Worm (Caenorhabditis elegans) whole organism, mixed stage, embryonic: ENCODE measurements around the gene trpl-5.
"Not testable (repeated sequence)": the region's sequence is repeated elsewhere in the genome, so short reads cannot be mapped to it uniquely, and the experiment has no call there.

ENCODE experiments used
- bed-3 ChIP-seq: fragments of 200-800 bp; sonication (Bioruptor generic); optimal IDR thresholded peaks from 3 replicates; lab custom pipeline; 2018; ENCODE audit warnings: mild to moderate bottlenecking, missing genetic modification characterization, moderate library complexity, missing compliant biosample characterization
- ces-1 ChIP-seq: fragments of 150-350 bp; optimal IDR thresholded peaks from 2 replicates; lab custom pipeline; 2014; ENCODE audit warnings: missing biosample characterization, missing genetic modification reagents, missing genetic modification characterization
- elt-1 ChIP-seq: sonication (generic microtip); optimal IDR thresholded peaks from 2 replicates; lab custom pipeline; 2017; ENCODE audit warnings: missing genetic modification characterization, mild to moderate bottlenecking, missing compliant biosample characterization, antibody characterized with exemption, moderate library complexity, borderline replicate concordance; ENCODE audit not compliant: insufficient read depth
- elt-3 ChIP-seq: fragments of 150-350 bp; optimal IDR thresholded peaks from 2 replicates; lab custom pipeline; 2014; ENCODE audit warnings: missing biosample characterization, missing genetic modification characterization
- mab-5 ChIP-seq: fragments of 150-350 bp; optimal IDR thresholded peaks from 2 replicates; lab custom pipeline; 2014; ENCODE audit warnings: missing biosample characterization, missing genetic modification characterization
- nhr-12 ChIP-seq: fragments of 150-350 bp; optimal IDR thresholded peaks from 2 replicates; lab custom pipeline; 2014; ENCODE audit warnings: missing biosample characterization, missing genetic modification characterization
- nhr-237 ChIP-seq: fragments of 150-350 bp; optimal IDR thresholded peaks from 2 replicates; lab custom pipeline; 2014; ENCODE audit warnings: missing biosample characterization, missing genetic modification characterization
- nhr-28 ChIP-seq: fragments of 150-350 bp; optimal IDR thresholded peaks from 2 replicates; lab custom pipeline; 2014; ENCODE audit warnings: missing biosample characterization, missing genetic modification characterization
- sem-2 ChIP-seq: fragments of 200-800 bp; sonication (Bioruptor generic); optimal IDR thresholded peaks from 2 replicates; lab custom pipeline; 2018; ENCODE audit warnings: mild to moderate bottlenecking, missing genetic modification characterization, missing compliant biosample characterization
- snpc-4 ChIP-seq: fragments of 150-350 bp; optimal IDR thresholded peaks from 2 replicates; lab custom pipeline; 2014; ENCODE audit warnings: missing biosample characterization, missing genetic modification characterization
- unc-120 ChIP-seq: sonication (generic microtip); optimal IDR thresholded peaks from 2 replicates; lab custom pipeline; 2017; ENCODE audit warnings: missing genetic modification characterization, missing compliant biosample characterization; ENCODE audit not compliant: poor library complexity, severe bottlenecking

- not testable (repeated sequence) for TF ChIP-seq elt-3 (tag; lab: Kevin White, UChicago); nhr-12 (tag; lab: Kevin White, UChicago); bed-3 (GFP tag; lab: Kevin White, UChicago); snpc-4 (tag; lab: Kevin White, UChicago); elt-1 (tag; lab: Kevin White, UChicago); mab-5; nhr-237 (tag; lab: Kevin White, UChicago); nhr-28 (tag; lab: Kevin White, UChicago); sem-2; unc-120 (tag; lab: Kevin White, UChicago); ces-1
These were observed 22.9 kb downstream of the trpl-5 start, which contains the start of gene F07E5.12 for ce11 chrII:2067451-2068021.
